Fruit fly (Drosophila melanogaster): Measurements from ENCODE around the gene spz3.

- TF ChIP-seq pad (GFP tag; optimal IDR thresholded peaks at IDR 0.05) (no peak), CG14711 (tag; optimal IDR thresholded peaks at IDR 0.05) (no peak), bab1 (GFP tag; optimal IDR thresholded peaks at IDR 0.05) (no peak), CG7045 (GFP tag; optimal IDR thresholded peaks at IDR 0.05) (no peak), toe (GFP tag; optimal IDR thresholded peaks at IDR 0.05) (no peak), CG7101 (tag; optimal IDR thresholded peaks at IDR 0.05) (no peak), CG1620 (GFP tag; optimal IDR thresholded peaks at IDR 0.05) (no peak), tj (GFP tag; optimal IDR thresholded peaks at IDR 0.05) (no peak), CG12768 (GFP tag; optimal IDR thresholded peaks at IDR 0.05) (no peak), Hr96 (GFP tag; optimal IDR thresholded peaks at IDR 0.05) (no peak), ovo (GFP tag; optimal IDR thresholded peaks at IDR 0.05) (no peak)
Observed at dm6 chr2L:7885952-7886351, 6.6 kb upstream of the spz3 start.

Data from whole organism, adult.